Worm (Caenorhabditis elegans) whole organism, L2 larva: ENCODE data around the gene htp-1.
A peak's percentile ranks its signal among the peaks of the same experiment; 100 is the strongest.

Source experiments
- C34F6.9 ChIP-seq: fragments of 150-350 bp; optimal IDR thresholded peaks from 2 replicates; lab custom pipeline; 2014; ENCODE audit warnings: missing biosample characterization, missing genetic modification characterization
- R02D3.7 ChIP-seq: fragments of 150-350 bp; optimal IDR thresholded peaks from 2 replicates; lab custom pipeline; 2014; ENCODE audit warnings: missing biosample characterization, missing genetic modification characterization
- ZK546.5 ChIP-seq: sonication (generic microtip); optimal IDR thresholded peaks from 2 replicates; lab custom pipeline; 2017; ENCODE audit warnings: missing biosample characterization, missing genetic modification characterization
- alr-1 ChIP-seq: fragments of 150-350 bp; optimal IDR thresholded peaks from 2 replicates; lab custom pipeline; 2014; ENCODE audit warnings: missing biosample characterization, missing genetic modification characterization
- aly-2 ChIP-seq: fragments of 150-350 bp; optimal IDR thresholded peaks from 2 replicates; lab custom pipeline; 2014; ENCODE audit warnings: missing biosample characterization, missing genetic modification characterization
- ama-1 ChIP-seq: fragments of 150-350 bp; optimal IDR thresholded peaks from 2 replicates; lab custom pipeline; 2018; ENCODE audit warnings: inconsistent platforms
- blmp-1 ChIP-seq: sonication (generic microtip); optimal IDR thresholded peaks from 2 replicates; lab custom pipeline; 2017; ENCODE audit warnings: missing genetic modification characterization, mild to moderate bottlenecking, missing compliant biosample characterization, antibody characterized with exemption, moderate library complexity; ENCODE audit not compliant: insufficient read depth
- ceh-82 ChIP-seq: fragments of 150-350 bp; optimal IDR thresholded peaks from 2 replicates; lab custom pipeline; 2014; ENCODE audit warnings: missing biosample characterization, missing genetic modification characterization
- dmd-4 ChIP-seq: sonication (generic microtip); optimal IDR thresholded peaks from 2 replicates; lab custom pipeline; 2017; ENCODE audit warnings: missing biosample characterization, missing genetic modification characterization
- egl-27 ChIP-seq: sonication (generic microtip); optimal IDR thresholded peaks from 3 replicates; lab custom pipeline; 2017; ENCODE audit warnings: missing biosample characterization, missing genetic modification reagents, missing genetic modification characterization
- elt-1 ChIP-seq: fragments of 150-350 bp; optimal IDR thresholded peaks from 2 replicates; lab custom pipeline; 2014; ENCODE audit warnings: missing biosample characterization, missing genetic modification characterization
- elt-3 ChIP-seq: sonication (generic microtip); optimal IDR thresholded peaks from 2 replicates; lab custom pipeline; 2017; ENCODE audit warnings: missing biosample characterization, missing genetic modification characterization
- fos-1 ChIP-seq: fragments of 150-350 bp; optimal IDR thresholded peaks from 2 replicates; lab custom pipeline; 2014; ENCODE audit warnings: missing biosample characterization, missing genetic modification characterization
- gmeb-1 ChIP-seq: fragments of 150-350 bp; optimal IDR thresholded peaks from 2 replicates; lab custom pipeline; 2014; ENCODE audit warnings: missing biosample characterization, missing genetic modification characterization
- lin-11 ChIP-seq: fragments of 150-350 bp; sonication (generic microtip); optimal IDR thresholded peaks from 2 replicates; lab custom pipeline; 2014; ENCODE audit warnings: missing biosample characterization, missing genetic modification characterization, inconsistent platforms, mixed read lengths
- lsy-2 ChIP-seq, 2 experiments: fragments of 150-350 bp in 1 of 2; sonication (generic microtip) in 1 of 2; optimal IDR thresholded peaks; 2 replicates each; lab custom pipeline; 2014 to 2017; ENCODE audit warnings: missing biosample characterization in 2 of 2, missing genetic modification characterization in 2 of 2
- nhr-10 ChIP-seq: sonication (generic microtip); optimal IDR thresholded peaks from 2 replicates; lab custom pipeline; 2017; ENCODE audit warnings: missing biosample characterization, missing genetic modification characterization
- nhr-11 ChIP-seq: fragments of 150-350 bp; optimal IDR thresholded peaks from 2 replicates; lab custom pipeline; 2014; ENCODE audit warnings: missing biosample characterization, missing genetic modification characterization
- nhr-12 ChIP-seq: fragments of 150-350 bp; optimal IDR thresholded peaks from 2 replicates; lab custom pipeline; 2014; ENCODE audit warnings: missing biosample characterization, missing genetic modification characterization
- nhr-129 ChIP-seq: fragments of 150-350 bp; optimal IDR thresholded peaks from 2 replicates; lab custom pipeline; 2014; ENCODE audit warnings: missing biosample characterization, missing genetic modification characterization
- nhr-21 ChIP-seq: fragments of 150-350 bp; optimal IDR thresholded peaks from 2 replicates; lab custom pipeline; 2014; ENCODE audit warnings: missing biosample characterization, missing genetic modification characterization
- nhr-237 ChIP-seq: fragments of 150-350 bp; optimal IDR thresholded peaks from 2 replicates; lab custom pipeline; 2014; ENCODE audit warnings: missing biosample characterization, missing genetic modification characterization
- nhr-25 ChIP-seq: fragments of 150-350 bp; sonication (generic microtip); optimal IDR thresholded peaks from 3 replicates; lab custom pipeline; 2014; ENCODE audit warnings: missing biosample characterization, missing genetic modification characterization
- nhr-6 ChIP-seq: fragments of 150-350 bp; optimal IDR thresholded peaks from 2 replicates; lab custom pipeline; 2014; ENCODE audit warnings: missing biosample characterization, missing genetic modification characterization
- nhr-77 ChIP-seq: fragments of 150-350 bp; optimal IDR thresholded peaks from 2 replicates; lab custom pipeline; 2014; ENCODE audit warnings: missing biosample characterization, missing genetic modification characterization
- sem-4 ChIP-seq: fragments of 150-350 bp; optimal IDR thresholded peaks from 2 replicates; lab custom pipeline; 2014; ENCODE audit warnings: missing biosample characterization, missing genetic modification reagents, missing genetic modification characterization
- sma-3 ChIP-seq: sonication (generic microtip); optimal IDR thresholded peaks from 2 replicates; lab custom pipeline; 2016; ENCODE audit warnings: missing genetic modification reagents, missing genetic modification characterization, missing compliant biosample characterization
- unc-39 ChIP-seq: fragments of 150-350 bp; optimal IDR thresholded peaks from 2 replicates; lab custom pipeline; 2014; ENCODE audit warnings: missing biosample characterization, missing genetic modification characterization
- unc-55 ChIP-seq: fragments of 150-350 bp; sonication (generic microtip); optimal IDR thresholded peaks from 3 replicates; lab custom pipeline; 2014; ENCODE audit warnings: missing biosample characterization, missing genetic modification reagents, missing genetic modification characterization
- unc-62 ChIP-seq: fragments of 150-350 bp; optimal IDR thresholded peaks from 2 replicates; lab custom pipeline; 2014; ENCODE audit warnings: missing biosample characterization, missing genetic modification reagents, missing genetic modification characterization
- zag-1 ChIP-seq: fragments of 150-350 bp; optimal IDR thresholded peaks from 2 replicates; lab custom pipeline; 2014; ENCODE audit warnings: missing biosample characterization, missing genetic modification characterization
- ztf-1 ChIP-seq: fragments of 200-800 bp; sonication (Bioruptor generic); conservative IDR thresholded peaks from 2 replicates; pipeline ENCODE4 v1.3.6; 2022; ENCODE audit warnings: missing genetic modification characterization, missing compliant biosample characterization
- ztf-11 ChIP-seq: sonication (generic microtip); optimal IDR thresholded peaks from 2 replicates; lab custom pipeline; 2017; ENCODE audit warnings: missing biosample characterization, missing genetic modification characterization

The htp-1 gene

ce11 chrIV:5382609-5383008 lies 8.7 kb downstream of the htp-1 start, which contains the start of gene F41H10.1:
F41H10.1 (plus strand) TSS chrIV:5382909.
- TF ChIP-seq ztf-1 (GFP tag; lab: Robert Waterston, UW) (no peak), elt-3 (tag; lab: Kevin White, UChicago) (no peak), ceh-82 (no peak), alr-1 (tag; lab: Kevin White, UChicago) (no peak), ZK546.5 (tag; lab: Kevin White, UChicago) (no peak), sma-3 (no peak), C34F6.9 (no peak), aly-2 (tag; lab: Kevin White, UChicago) (no peak), sem-4 (no peak), lsy-2 (tag; optimal IDR thresholded peaks at IDR 0.05; lab: Kevin White, UChicago) (no peak), unc-62 (GFP tag; lab: Kevin White, UChicago) (no peak), nhr-129 (tag; lab: Kevin White, UChicago) (no peak)

ce11 chrIV:5381334-5381733 lies 10.0 kb downstream of the htp-1 start, which contains the start of gene F41H10.2:
F41H10.2 (plus strand) TSS chrIV:5381634.
- TF ChIP-seq nhr-77 (tag; lab: Kevin White, UChicago) = no peak
- no peak for TF ChIP-seq blmp-1 (tag; lab: Kevin White, UChicago)
- TF ChIP-seq dmd-4 (tag; lab: Kevin White, UChicago) = no peak
- TF ChIP-seq sma-3 = no peak
- no peak for TF ChIP-seq egl-27 (tag; lab: Kevin White, UChicago)
- TF ChIP-seq fos-1 (tag; lab: Kevin White, UChicago) = no peak
- TF ChIP-seq aly-2 (tag; lab: Kevin White, UChicago) = no peak
- no peak for TF ChIP-seq nhr-10 (tag; lab: Kevin White, UChicago)
- TF ChIP-seq, all 48 proteins: peak for 0

ce11 chrIV:5380140-5380539 lies 11.2 kb downstream of the htp-1 start:
- TF ChIP-seq nhr-11 (no peak), fos-1 (tag; lab: Kevin White, UChicago) (peak; percentile 51), gmeb-1 (tag; lab: Kevin White, UChicago) (no peak)

ce11 chrIV:5377062-5377461 lies 14.3 kb downstream of the htp-1 start, which contains the start of gene elo-5:
elo-5 (minus strand) TSS chrIV:5377117.
- TF ChIP-seq unc-39 (tag; lab: Kevin White, UChicago) = no peak
- TF ChIP-seq fos-1 (tag; lab: Kevin White, UChicago) = peak; percentile 76
- TF ChIP-seq nhr-11 = no peak
- TF ChIP-seq, all 48 proteins: peak for 1

ce11 chrIV:5374946-5375345 lies 16.4 kb downstream of the htp-1 start:
- no peak for TF ChIP-seq ama-1 (lab: Kevin White, UChicago)
- no peak for TF ChIP-seq nhr-21 (tag; lab: Kevin White, UChicago)
- no peak for TF ChIP-seq zag-1 (tag; lab: Kevin White, UChicago)
- TF ChIP-seq blmp-1 (tag; lab: Kevin White, UChicago) = no peak
- TF ChIP-seq nhr-25 (tag; lab: Kevin White, UChicago) = no peak
- TF ChIP-seq nhr-129 (tag; lab: Kevin White, UChicago) = no peak
- no peak for TF ChIP-seq nhr-237 (tag; lab: Kevin White, UChicago)
- no peak for TF ChIP-seq unc-55
- TF ChIP-seq nhr-12 (tag; lab: Kevin White, UChicago) = no peak
- no peak for TF ChIP-seq nhr-6 (tag; lab: Kevin White, UChicago)
- no peak for TF ChIP-seq ceh-82
- no peak for TF ChIP-seq ztf-11
- TF ChIP-seq nhr-77 (tag; lab: Kevin White, UChicago) = no peak
- no peak for TF ChIP-seq elt-3 (tag; lab: Kevin White, UChicago)
- TF ChIP-seq lin-11 (tag; lab: Kevin White, UChicago) = no peak
- no peak for TF ChIP-seq elt-1
- TF ChIP-seq aly-2 (tag; lab: Kevin White, UChicago) = no peak
- TF ChIP-seq nhr-11 = no peak
- TF ChIP-seq dmd-4 (tag; lab: Kevin White, UChicago) = no peak
- no peak for TF ChIP-seq alr-1 (tag; lab: Kevin White, UChicago)

ce11 chrIV:5374321-5374720 lies 17.0 kb downstream of the htp-1 start:
- TF ChIP-seq nhr-237 (tag; lab: Kevin White, UChicago) (no peak), fos-1 (tag; lab: Kevin White, UChicago) (peak; percentile 2), nhr-6 (tag; lab: Kevin White, UChicago) (no peak), R02D3.7 (tag; lab: Kevin White, UChicago) (no peak), sem-4 (no peak)
